Worm (Caenorhabditis elegans): ENCODE measurements around the gene srd-42.

ce11 chrX:13305779-13306178 lies 2.5 kb upstream of the srd-42 start, which contains the start of gene srd-43:
- no peak for TF ChIP-seq elt-1 (tag; optimal IDR thresholded peaks at IDR 0.05)
- TF ChIP-seq nhr-11 (tag; optimal IDR thresholded peaks at IDR 0.05) = no peak
- TF ChIP-seq elt-3 (tag; optimal IDR thresholded peaks at IDR 0.05) = no peak
- TF ChIP-seq ztf-11 (tag; optimal IDR thresholded peaks at IDR 0.05) = no peak
- TF ChIP-seq nhr-237 (tag; optimal IDR thresholded peaks at IDR 0.05) = no peak

Measured in whole organism, L2 larva.